Fruit fly (Drosophila melanogaster) whole organism, pupa: ENCODE measurements around the gene nonA.
A peak's percentile ranks its signal among the peaks of the same experiment; 100 is the strongest.

Experiments used
- CG12605 ChIP-seq: fragments of 200-800 bp; sonication (Bioruptor generic); IDR thresholded peaks from 2 replicates; pipeline ENCODE4 v1.3.6; 2022; ENCODE audit warnings: missing biosample characterization, missing genetic modification characterization
- CG14655 ChIP-seq: fragments of 200-800 bp; sonication (Bioruptor generic); optimal IDR thresholded peaks from 3 replicates; lab custom pipeline; 2017; ENCODE audit warnings: mild to moderate bottlenecking, missing biosample characterization, missing genetic modification reagents, missing genetic modification characterization
- CG15710 ChIP-seq: fragments of 200-800 bp; sonication (Bioruptor generic); optimal IDR thresholded peaks from 2 replicates; lab custom pipeline; 2018; ENCODE audit warnings: missing biosample characterization, mild to moderate bottlenecking, missing genetic modification characterization, moderate library complexity
- CG34367 ChIP-seq: fragments of 200-800 bp; sonication (Bioruptor generic); optimal IDR thresholded peaks from 2 replicates; lab custom pipeline; 2018; ENCODE audit warnings: missing biosample characterization, mild to moderate bottlenecking, missing genetic modification characterization
- CG4496 ChIP-seq: fragments of 200-800 bp; sonication (Bioruptor generic); IDR thresholded peaks from 3 replicates; pipeline ENCODE4 v1.3.6; 2022; ENCODE audit warnings: missing biosample characterization, missing genetic modification characterization
- CG8159 ChIP-seq: fragments of 200-800 bp; sonication (Bioruptor generic); optimal IDR thresholded peaks from 3 replicates; lab custom pipeline; 2018; ENCODE audit warnings: missing biosample characterization, mild to moderate bottlenecking, missing genetic modification characterization, moderate library complexity
- CG9948 ChIP-seq: fragments of 200-800 bp; sonication (Bioruptor generic); optimal IDR thresholded peaks from 2 replicates; lab custom pipeline; 2018; ENCODE audit warnings: missing biosample characterization, mild to moderate bottlenecking, missing genetic modification characterization, moderate library complexity
- D1 ChIP-seq: fragments of 200-800 bp; sonication (Bioruptor generic); optimal IDR thresholded peaks from 2 replicates; lab custom pipeline; 2018; ENCODE audit warnings: missing biosample characterization, mild to moderate bottlenecking, missing genetic modification characterization, moderate library complexity
- EcR ChIP-seq: fragments of 200-800 bp; sonication (Bioruptor generic); optimal IDR thresholded peaks from 3 replicates; lab custom pipeline; 2019; ENCODE audit warnings: missing biosample characterization, missing genetic modification characterization, mild to moderate bottlenecking, moderate library complexity, missing genetic modification reagents
- Pif1B ChIP-seq: fragments of 200-800 bp; sonication (Bioruptor generic); optimal IDR thresholded peaks from 3 replicates; lab custom pipeline; 2016; ENCODE audit warnings: missing biosample characterization, missing genetic modification characterization
- fd96Ca ChIP-seq: fragments of 200-800 bp; sonication (Bioruptor generic); IDR thresholded peaks from 3 replicates; pipeline ENCODE4 v1.3.6; 2022; ENCODE audit warnings: missing biosample characterization, missing genetic modification characterization
- gl ChIP-seq: fragments of 200-800 bp; sonication (Bioruptor generic); optimal IDR thresholded peaks from 2 replicates; lab custom pipeline; 2018; ENCODE audit warnings: missing biosample characterization, mild to moderate bottlenecking, missing genetic modification characterization
- rn ChIP-seq: fragments of 200-800 bp; sonication (Bioruptor generic); IDR thresholded peaks from 2 replicates; pipeline ENCODE4 v1.3.6; 2022; ENCODE audit warnings: missing biosample characterization, missing genetic modification characterization

- TF ChIP-seq Pif1B: peak; percentile 14
- TF ChIP-seq EcR: peak; percentile 25
- TF ChIP-seq D1 (tag; lab: Kevin White, UChicago): no peak
- TF ChIP-seq CG34367 (tag; lab: Kevin White, UChicago): peak; percentile 21
- TF ChIP-seq CG14655 (GFP tag; lab: Kevin White, UChicago): peak; percentile 66
- 0 out of 3 replicates have a peak, but pooled peaks have one; percentile 16 for TF ChIP-seq fd96Ca (GFP tag; lab: Robert Waterston, UW)
- TF ChIP-seq gl (tag; lab: Kevin White, UChicago): no peak
- TF ChIP-seq CG4496: peak; percentile 58; the same call in 1 of the 3 replicates
- TF ChIP-seq CG15710 (tag; lab: Kevin White, UChicago): peak; percentile 20
- TF ChIP-seq CG12605 (GFP tag; lab: Robert Waterston, UW): 0 out of 2 replicates have a peak, but pooled peaks have one; percentile 25
- no peak for TF ChIP-seq rn (GFP tag; lab: Robert Waterston, UW)
- peak; percentile 34 for TF ChIP-seq CG8159 (tag; lab: Kevin White, UChicago)
- TF ChIP-seq CG9948: peak; percentile 27
These were observed 24.6 kb downstream of the nonA start for dm6 chrX:16385942-16386392.
